Worm (Caenorhabditis elegans): ENCODE results near the gene nlg-1.

Gene nlg-1

ce11 chrX:13663641-13664633 is 33.0 kb upstream of the nlg-1 start, which contains the start of gene C04A11.5:
Gene C04A11.5, plus strand, starts transcription at chrX:13664583.
- TF ChIP-seq zip-8 (tag; optimal IDR thresholded peaks at IDR 0.05), result peak; percentile 71
- TF ChIP-seq snpc-4 (tag; optimal IDR thresholded peaks at IDR 0.05), result no peak

ce11 chrX:13660206-13660605 is 29.2 kb upstream of the nlg-1 start, which contains the start of gene C04A11.1:
Gene C04A11.1, plus strand, starts transcription at chrX:13660506.
- no peak for TF ChIP-seq nhr-12 (tag; optimal IDR thresholded peaks at IDR 0.05)
- no peak for TF ChIP-seq pha-4 (tag; optimal IDR thresholded peaks at IDR 0.05)
- no peak for TF ChIP-seq elt-1 (tag; optimal IDR thresholded peaks at IDR 0.05; ENCODE audit: borderline replicate concordance, insufficient read depth)
- no peak for TF ChIP-seq hlh-1 (tag; optimal IDR thresholded peaks at IDR 0.05)

DNA sequence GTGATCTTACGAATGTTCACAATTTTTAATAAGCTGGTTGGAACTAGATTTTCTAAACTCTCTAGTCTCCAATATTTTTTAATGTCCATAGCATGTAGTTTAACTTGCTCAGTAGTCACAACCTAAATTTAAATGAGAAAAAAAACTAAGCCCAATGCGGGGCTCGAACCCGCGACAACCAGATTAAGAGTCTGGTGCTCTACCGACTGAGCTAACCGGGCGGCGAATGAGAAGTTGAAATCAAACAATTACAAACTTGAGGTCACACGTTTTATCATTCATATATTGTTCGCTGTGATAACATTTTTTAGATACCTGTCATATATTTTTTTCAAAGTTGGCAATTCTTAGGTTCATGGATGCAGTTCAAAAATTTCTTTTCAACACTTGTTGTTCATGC is 24.8 kb upstream of the nlg-1 start:
- TF ChIP-seq ham-2 (GFP tag; optimal IDR thresholded peaks at IDR 0.05) (no peak), tbx-8 (GFP tag; optimal IDR thresholded peaks at IDR 0.05) (no peak), ces-1 (GFP tag; optimal IDR thresholded peaks at IDR 0.05) (no peak), unc-120 (tag; optimal IDR thresholded peaks at IDR 0.05; ENCODE audit: poor library complexity, severe bottlenecking) (no peak)

DNA sequence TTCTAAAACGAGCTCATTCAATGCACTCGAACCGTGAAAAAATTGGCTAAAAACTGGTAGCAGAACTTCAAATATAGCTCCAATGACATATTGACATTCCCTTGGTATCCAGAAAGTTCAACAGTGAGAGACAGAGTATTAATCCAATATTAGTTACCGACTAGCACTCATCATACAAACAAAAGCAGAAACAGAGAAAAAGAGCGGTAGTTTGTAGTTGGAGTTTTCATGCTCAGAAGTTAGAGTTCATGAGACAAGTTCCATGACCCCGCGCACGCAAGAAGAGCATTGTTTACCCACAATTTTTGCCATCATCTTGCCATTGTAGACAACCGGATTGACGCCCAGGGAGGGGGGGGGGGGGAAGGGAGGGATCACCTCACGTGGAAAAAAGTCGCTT is 23.3 kb upstream of the nlg-1 start:
- peak; percentile 10 for TF ChIP-seq sptf-1 (tag; optimal IDR thresholded peaks at IDR 0.05)
- no peak for TF ChIP-seq unc-39 (tag; optimal IDR thresholded peaks at IDR 0.05)
- TF ChIP-seq hlh-1 (tag; optimal IDR thresholded peaks at IDR 0.05), result no peak

ce11 chrX:13653573-13653972 is 22.6 kb upstream of the nlg-1 start:
- peak; percentile 74 for TF ChIP-seq sptf-1 (tag; optimal IDR thresholded peaks at IDR 0.05)
- TF ChIP-seq ham-2 (GFP tag; optimal IDR thresholded peaks at IDR 0.05), result no peak
- peak; percentile 65 for TF ChIP-seq ceh-83 (GFP tag; optimal IDR thresholded peaks at IDR 0.05)
- TF ChIP-seq ces-1 (GFP tag; optimal IDR thresholded peaks at IDR 0.05), result no peak
- TF ChIP-seq mep-1 (tag; optimal IDR thresholded peaks at IDR 0.05), result no peak
- TF ChIP-seq M03D4.4 (tag; optimal IDR thresholded peaks at IDR 0.05), result peak; percentile 52
- TF ChIP-seq nhr-2 (tag; optimal IDR thresholded peaks at IDR 0.05), result no peak
- peak; percentile 4 for TF ChIP-seq unc-120 (tag; optimal IDR thresholded peaks at IDR 0.05; ENCODE audit: poor library complexity, severe bottlenecking)
- TF ChIP-seq hlh-1 (tag; optimal IDR thresholded peaks at IDR 0.05), result no peak
- TF ChIP-seq pha-4 (tag; optimal IDR thresholded peaks at IDR 0.05), result no peak
- TF ChIP-seq zip-8 (tag; optimal IDR thresholded peaks at IDR 0.05), result no peak
- peak; percentile 49 for TF ChIP-seq sem-2 (GFP tag; optimal IDR thresholded peaks at IDR 0.05)
- no peak for TF ChIP-seq nhr-28 (tag; optimal IDR thresholded peaks at IDR 0.05)
- TF ChIP-seq nhr-76 (tag; optimal IDR thresholded peaks at IDR 0.05), result no peak
- TF ChIP-seq tbx-8 (GFP tag; optimal IDR thresholded peaks at IDR 0.05), result peak; percentile 13
- no peak for TF ChIP-seq lin-13 (tag; optimal IDR thresholded peaks at IDR 0.05)
- TF ChIP-seq nhr-237 (tag; optimal IDR thresholded peaks at IDR 0.05), result no peak
- TF ChIP-seq ztf-11 (tag; optimal IDR thresholded peaks at IDR 0.05), result no peak
- TF ChIP-seq elt-1 (tag; optimal IDR thresholded peaks at IDR 0.05; ENCODE audit: borderline replicate concordance, insufficient read depth), result no peak
- peak; percentile 4 for TF ChIP-seq mls-2 (tag; optimal IDR thresholded peaks at IDR 0.05)
- TF ChIP-seq lsy-2 (tag; optimal IDR thresholded peaks at IDR 0.05), result no peak
- TF ChIP-seq mab-5 (tag; optimal IDR thresholded peaks at IDR 0.05), result no peak
- no peak for TF ChIP-seq elt-3 (tag; optimal IDR thresholded peaks at IDR 0.05)
- TF ChIP-seq unc-39 (tag; optimal IDR thresholded peaks at IDR 0.05), result no peak
- TF ChIP-seq blmp-1 (tag; optimal IDR thresholded peaks at IDR 0.05), result no peak
- TF ChIP-seq drap-1 (GFP tag; optimal IDR thresholded peaks at IDR 0.05), result no peak
- peak; percentile 22 for TF ChIP-seq bed-3 (GFP tag; optimal IDR thresholded peaks at IDR 0.05)
- no peak for TF ChIP-seq flh-1 (GFP tag; optimal IDR thresholded peaks at IDR 0.05)
- TF ChIP-seq nhr-12 (tag; optimal IDR thresholded peaks at IDR 0.05), result no peak
- no peak for TF ChIP-seq unc-62 (GFP tag; optimal IDR thresholded peaks at IDR 0.05)
- peak; percentile 61 for TF ChIP-seq cnd-1 (tag; optimal IDR thresholded peaks at IDR 0.05)
- no peak for TF ChIP-seq ceh-43 (GFP tag; optimal IDR thresholded peaks at IDR 0.05)
- TF ChIP-seq ceh-39 (tag; optimal IDR thresholded peaks at IDR 0.05), result no peak
- peak; percentile 14 for TF ChIP-seq lin-32 (GFP tag; optimal IDR thresholded peaks at IDR 0.05)
- TF ChIP-seq snpc-4 (tag; optimal IDR thresholded peaks at IDR 0.05), result no peak
